Fruit fly (Drosophila melanogaster): ENCODE results near the gene Aos1.
A peak's percentile ranks its signal among the peaks of the same experiment; 100 is the strongest.

Gene Aos1

dm6 chr3R:12422379-12422975 lies 11.1 kb downstream of the Aos1 start, which contains the start of the genes Scgbeta and CG17202 (continued):
- TF ChIP-seq Bgb (GFP tag; IDR thresholded peaks at IDR 0.05; ENCODE audit: partially characterized antibody) (peak; percentile 33; the same call in 1 of the 2 replicates), CG4282 (GFP tag; optimal IDR thresholded peaks at IDR 0.05) (no peak), br (optimal IDR thresholded peaks at IDR 0.05) (no peak), Bteb2 (GFP tag; optimal IDR thresholded peaks at IDR 0.05) (peak; percentile 7), CG33557 (GFP tag; optimal IDR thresholded peaks at IDR 0.05) (no peak), CG14667 (GFP tag; IDR thresholded peaks at IDR 0.05) (no peak), Tbp (GFP tag; optimal IDR thresholded peaks at IDR 0.05) (no peak), HHEX (GFP tag; optimal IDR thresholded peaks at IDR 0.05) (no peak), Meics (GFP tag; optimal IDR thresholded peaks at IDR 0.05) (no peak), CG12942 (GFP tag; optimal IDR thresholded peaks at IDR 0.05) (no peak), ac (GFP tag; optimal IDR thresholded peaks at IDR 0.05) (no peak), CG15073 (GFP tag; optimal IDR thresholded peaks at IDR 0.05) (no peak), CG1024 (GFP tag; IDR thresholded peaks at IDR 0.05) (no peak), Antp (GFP tag; optimal IDR thresholded peaks at IDR 0.05) (no peak), dan (GFP tag; IDR thresholded peaks at IDR 0.05) (no peak), Hey (tag; optimal IDR thresholded peaks at IDR 0.05) (no peak), sc (optimal IDR thresholded peaks at IDR 0.05) (no peak), sc (GFP tag; optimal IDR thresholded peaks at IDR 0.05) (no peak), dmrt11E (tag; optimal IDR thresholded peaks at IDR 0.05) (no peak), CG7372 (GFP tag; IDR thresholded peaks at IDR 0.05) (no peak), lab (GFP tag; optimal IDR thresholded peaks at IDR 0.05) (no peak), CG2889 (GFP tag; IDR thresholded peaks at IDR 0.05) (no peak), kay (GFP tag; optimal IDR thresholded peaks at IDR 0.05) (no peak), Poxn (GFP tag; IDR thresholded peaks at IDR 0.05) (no peak), CG10959 (GFP tag; IDR thresholded peaks at IDR 0.05) (no peak), Dip3 (GFP tag; optimal IDR thresholded peaks at IDR 0.05) (no peak), pan (optimal IDR thresholded peaks at IDR 0.05) (no peak), pan (GFP tag; optimal IDR thresholded peaks at IDR 0.05 in 1 of 2, IDR thresholded peaks at IDR 0.05 in 1 of 2) (no peak), Neu2 (GFP tag; optimal IDR thresholded peaks at IDR 0.05; ENCODE audit: borderline replicate concordance) (no peak), CG4854 (GFP tag; optimal IDR thresholded peaks at IDR 0.05) (no peak), Usf (GFP tag; optimal IDR thresholded peaks at IDR 0.05) (no peak), insv (GFP tag; optimal IDR thresholded peaks at IDR 0.05) (no peak), CG17612 (GFP tag; IDR thresholded peaks at IDR 0.05) (no peak), nom (GFP tag; optimal IDR thresholded peaks at IDR 0.05) (no peak), z (GFP tag; IDR thresholded peaks at IDR 0.05) (no peak), Atf-2 (GFP tag; optimal IDR thresholded peaks at IDR 0.05) (no peak), CG30403 (GFP tag; optimal IDR thresholded peaks at IDR 0.05) (peak; percentile 37), Side (GFP tag; optimal IDR thresholded peaks at IDR 0.05) (peak; percentile 11), CG31224 (GFP tag; IDR thresholded peaks at IDR 0.05) (no peak), ase (GFP tag; IDR thresholded peaks at IDR 0.05) (0 out of 3 replicates have a peak, but pooled peaks have one; percentile 5), CG9215 (GFP tag; IDR thresholded peaks at IDR 0.05) (no peak), BEAF-32 (GFP tag; optimal IDR thresholded peaks at IDR 0.05) (peak; percentile 37), CG7963 (GFP tag; IDR thresholded peaks at IDR 0.05; ENCODE audit: partially characterized antibody) (no peak), CG7839 (tag; optimal IDR thresholded peaks at IDR 0.05) (no peak), her (GFP tag; optimal IDR thresholded peaks at IDR 0.05) (no peak), CG11456 (GFP tag; IDR thresholded peaks at IDR 0.05) (peak; percentile 38; the same call in 1 of the 3 replicates), sqz (GFP tag; optimal IDR thresholded peaks at IDR 0.05) (no peak), lmd (GFP tag; IDR thresholded peaks at IDR 0.05) (no peak), jing (GFP tag; optimal IDR thresholded peaks at IDR 0.05) (no peak), CG7556 (GFP tag; optimal IDR thresholded peaks at IDR 0.05) (no peak), CG10267 (tag; optimal IDR thresholded peaks at IDR 0.05) (no peak), chif (GFP tag; optimal IDR thresholded peaks at IDR 0.05) (peak in 1 of 2 experiments; percentile 8)
